Fruit fly (Drosophila melanogaster): ENCODE measurements around the gene drn.

The drn gene

dm6 chr3R:9340425-9341188, 591 bp downstream of the drn start:
- TF ChIP-seq ttk (optimal IDR thresholded peaks at IDR 0.05) = no peak
- TF ChIP-seq h (optimal IDR thresholded peaks at IDR 0.05) = no peak
- no peak for TF ChIP-seq Sin3A (optimal IDR thresholded peaks at IDR 0.05)
- TF ChIP-seq psq (optimal IDR thresholded peaks at IDR 0.05) = no peak
- TF ChIP-seq insv (optimal IDR thresholded peaks at IDR 0.05) = no peak

- TF ChIP-seq Myc (optimal IDR thresholded peaks at IDR 0.05) (no peak), ttk (optimal IDR thresholded peaks at IDR 0.05) (no peak), Sin3A (optimal IDR thresholded peaks at IDR 0.05) (no peak), insv (optimal IDR thresholded peaks at IDR 0.05) (no peak), psq (optimal IDR thresholded peaks at IDR 0.05) (no peak), h (optimal IDR thresholded peaks at IDR 0.05) (no peak)
Measured at dm6 chr3R:9341189-9342012, 1.4 kb downstream of the drn start.

DNA sequence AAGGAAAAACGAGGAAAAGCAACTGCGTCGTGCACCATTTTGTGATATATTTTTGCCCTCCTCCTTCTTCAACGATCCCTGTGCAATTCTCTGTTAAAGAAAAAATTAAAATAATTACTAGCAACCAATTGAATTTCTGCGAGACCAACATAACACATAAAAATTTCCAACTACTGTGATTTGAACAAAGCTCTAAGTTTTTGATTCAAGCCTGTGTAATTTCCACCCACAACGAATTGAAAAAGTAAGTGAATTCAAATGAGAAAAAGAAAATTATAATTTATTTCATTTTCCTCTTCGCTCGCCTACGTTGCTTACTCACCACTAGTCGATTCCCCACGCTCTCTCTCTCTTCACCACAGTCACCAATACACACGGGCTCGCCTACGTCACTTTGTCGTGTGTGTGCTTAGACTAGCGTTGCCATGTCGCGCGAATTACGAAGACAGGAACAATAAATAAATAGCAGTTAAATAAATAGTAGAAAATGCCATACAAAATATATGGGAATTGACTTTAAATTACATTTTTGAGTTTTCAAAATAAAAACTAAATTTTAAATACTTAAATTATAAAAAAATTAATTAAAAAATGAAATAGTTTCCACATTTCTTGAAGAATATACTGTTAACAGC, 2.3 kb downstream of the drn start:
- TF ChIP-seq Sin3A (optimal IDR thresholded peaks at IDR 0.05) = no peak
- TF ChIP-seq ttk (optimal IDR thresholded peaks at IDR 0.05) = no peak
- TF ChIP-seq insv (optimal IDR thresholded peaks at IDR 0.05) = no peak
- no peak for TF ChIP-seq psq (optimal IDR thresholded peaks at IDR 0.05)
- TF ChIP-seq h (optimal IDR thresholded peaks at IDR 0.05) = no peak
- TF ChIP-seq Myc (optimal IDR thresholded peaks at IDR 0.05) = no peak

DNA sequence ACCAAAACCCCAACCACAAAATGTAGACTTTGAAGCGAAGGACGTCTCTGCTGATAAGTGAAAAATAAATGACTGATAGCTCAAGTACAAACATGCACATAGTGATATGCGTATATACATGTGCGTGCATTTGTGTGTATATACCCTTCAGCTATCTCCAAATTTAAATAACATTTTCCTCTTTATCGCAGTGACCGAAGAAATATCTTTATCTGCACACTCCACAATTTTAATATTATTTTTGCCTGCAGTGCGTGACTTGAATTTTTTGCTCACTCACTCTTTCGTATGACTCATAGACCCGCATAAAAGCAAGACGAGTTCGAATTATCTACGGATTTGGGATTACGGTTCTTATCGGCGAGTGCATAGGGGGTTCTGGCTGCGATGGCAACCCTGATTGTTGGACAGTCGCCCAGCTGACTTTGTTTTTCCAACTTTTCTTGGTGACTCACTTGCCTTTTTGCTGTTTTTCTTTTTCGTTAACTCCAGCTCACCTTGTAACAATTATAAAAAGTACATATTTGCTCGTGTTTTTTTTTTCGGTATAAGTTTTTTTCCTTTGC, 3.1 kb downstream of the drn start:
- TF ChIP-seq Myc (optimal IDR thresholded peaks at IDR 0.05) (no peak), psq (optimal IDR thresholded peaks at IDR 0.05) (no peak), Sin3A (optimal IDR thresholded peaks at IDR 0.05) (no peak), h (optimal IDR thresholded peaks at IDR 0.05) (no peak), insv (optimal IDR thresholded peaks at IDR 0.05) (no peak), ttk (optimal IDR thresholded peaks at IDR 0.05) (no peak)

- TF ChIP-seq insv (optimal IDR thresholded peaks at IDR 0.05) (no peak), h (optimal IDR thresholded peaks at IDR 0.05) (no peak), Sin3A (optimal IDR thresholded peaks at IDR 0.05) (no peak), ttk (optimal IDR thresholded peaks at IDR 0.05) (no peak), Myc (optimal IDR thresholded peaks at IDR 0.05) (no peak), psq (optimal IDR thresholded peaks at IDR 0.05) (no peak)
Measured at dm6 chr3R:9343645-9344044, 3.6 kb downstream of the drn start.

DNA sequence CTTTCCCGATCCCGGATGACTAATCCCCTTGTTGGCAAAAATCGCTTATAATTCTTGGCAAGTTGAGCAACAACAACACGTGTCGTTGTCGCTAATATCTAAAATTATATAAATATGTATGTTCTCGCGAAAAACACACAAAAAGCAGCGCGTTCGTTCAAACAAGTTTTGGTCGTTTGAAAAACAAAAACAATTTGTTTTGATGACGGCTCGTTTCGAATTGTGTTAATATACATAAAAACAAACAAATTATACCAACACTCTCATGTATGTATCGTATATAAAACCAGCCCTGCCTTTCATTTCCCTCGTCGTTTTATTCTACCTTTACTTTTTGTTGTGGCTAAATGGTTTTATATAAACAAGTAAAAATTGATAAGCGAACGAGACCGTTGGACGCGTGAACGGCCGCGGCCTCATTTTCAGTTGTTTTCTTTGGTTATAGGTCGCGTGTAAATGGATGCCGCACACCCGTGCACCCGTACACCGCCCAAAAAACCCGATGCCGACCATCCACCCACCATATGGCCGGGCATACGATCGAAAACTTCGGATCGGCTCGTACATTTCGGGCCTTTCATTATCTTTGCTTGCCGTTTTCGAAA, 4.3 kb downstream of the drn start:
- TF ChIP-seq h (optimal IDR thresholded peaks at IDR 0.05) = no peak
- no peak for TF ChIP-seq psq (optimal IDR thresholded peaks at IDR 0.05)
- no peak for TF ChIP-seq ttk (optimal IDR thresholded peaks at IDR 0.05)
- no peak for TF ChIP-seq Myc (optimal IDR thresholded peaks at IDR 0.05)
- no peak for TF ChIP-seq Sin3A (optimal IDR thresholded peaks at IDR 0.05)
- TF ChIP-seq insv (optimal IDR thresholded peaks at IDR 0.05) = no peak

DNA sequence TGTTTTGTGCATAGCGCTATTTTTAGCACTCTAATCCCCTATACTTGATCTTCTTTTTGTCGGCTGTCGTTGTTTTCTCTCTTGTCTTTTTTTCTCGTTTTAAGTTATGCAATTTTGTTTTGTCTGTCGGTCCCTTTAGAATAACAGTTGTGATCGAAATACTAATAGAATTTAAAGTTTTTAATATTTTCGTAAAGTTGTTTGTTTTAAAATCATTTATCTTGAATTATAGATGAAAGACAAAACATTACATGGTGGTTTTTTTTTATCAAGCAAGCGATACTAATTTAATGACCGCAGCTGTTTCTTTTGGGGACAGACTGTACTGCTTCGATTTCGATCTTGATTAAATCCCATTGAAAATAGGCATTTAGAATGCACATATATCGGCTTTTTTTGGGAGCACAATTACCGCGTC, 4.8 kb downstream of the drn start:
- no peak for TF ChIP-seq psq (optimal IDR thresholded peaks at IDR 0.05)
- no peak for TF ChIP-seq ttk (optimal IDR thresholded peaks at IDR 0.05)
- TF ChIP-seq h (optimal IDR thresholded peaks at IDR 0.05) = no peak
- no peak for TF ChIP-seq Sin3A (optimal IDR thresholded peaks at IDR 0.05)
- TF ChIP-seq insv (optimal IDR thresholded peaks at IDR 0.05) = no peak
- no peak for TF ChIP-seq Myc (optimal IDR thresholded peaks at IDR 0.05)

dm6 chr3R:9345904-9346303, 5.9 kb downstream of the drn start:
- TF ChIP-seq psq (optimal IDR thresholded peaks at IDR 0.05) = no peak
- no peak for TF ChIP-seq ttk (optimal IDR thresholded peaks at IDR 0.05)
- TF ChIP-seq Sin3A (optimal IDR thresholded peaks at IDR 0.05) = no peak
- no peak for TF ChIP-seq insv (optimal IDR thresholded peaks at IDR 0.05)
- TF ChIP-seq h (optimal IDR thresholded peaks at IDR 0.05) = no peak
- TF ChIP-seq Myc (optimal IDR thresholded peaks at IDR 0.05) = no peak

dm6 chr3R:9346539-9346938, 6.5 kb downstream of the drn start:
- TF ChIP-seq Sin3A (optimal IDR thresholded peaks at IDR 0.05) (no peak), h (optimal IDR thresholded peaks at IDR 0.05) (no peak), insv (optimal IDR thresholded peaks at IDR 0.05) (no peak), Myc (optimal IDR thresholded peaks at IDR 0.05) (no peak), psq (optimal IDR thresholded peaks at IDR 0.05) (no peak), ttk (optimal IDR thresholded peaks at IDR 0.05) (no peak)

- TF ChIP-seq psq (optimal IDR thresholded peaks at IDR 0.05) = no peak
- TF ChIP-seq Sin3A (optimal IDR thresholded peaks at IDR 0.05) = no peak
- TF ChIP-seq h (optimal IDR thresholded peaks at IDR 0.05) = no peak
- no peak for TF ChIP-seq Myc (optimal IDR thresholded peaks at IDR 0.05)
- no peak for TF ChIP-seq insv (optimal IDR thresholded peaks at IDR 0.05)
- TF ChIP-seq ttk (optimal IDR thresholded peaks at IDR 0.05) = no peak
Measured at dm6 chr3R:9347702-9348378, 7.8 kb downstream of the drn start.

DNA sequence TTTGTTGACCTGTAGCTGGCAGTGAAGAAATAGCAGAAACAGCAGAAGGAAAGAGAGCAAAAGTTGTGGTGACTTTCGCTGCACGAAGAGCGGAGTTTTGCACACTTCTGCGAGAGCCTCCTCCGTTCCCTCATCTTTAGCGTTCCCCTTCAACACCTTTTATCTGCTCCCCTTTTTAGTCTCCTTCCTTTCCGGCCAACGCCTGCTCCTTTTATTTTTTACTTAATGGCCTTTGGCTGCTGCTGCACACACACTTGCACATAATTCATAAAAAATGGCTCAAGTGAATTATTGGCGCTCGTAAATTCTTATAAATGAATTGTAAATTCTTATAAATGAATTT, 8.3 kb downstream of the drn start:
- TF ChIP-seq psq (optimal IDR thresholded peaks at IDR 0.05) (no peak), h (optimal IDR thresholded peaks at IDR 0.05) (no peak), Sin3A (optimal IDR thresholded peaks at IDR 0.05) (no peak), ttk (optimal IDR thresholded peaks at IDR 0.05) (no peak), Myc (optimal IDR thresholded peaks at IDR 0.05) (no peak), insv (optimal IDR thresholded peaks at IDR 0.05) (no peak)
